Fruit fly (Drosophila melanogaster): Measurements from ENCODE around the gene CG34165.

CG34165 gene

DNA sequence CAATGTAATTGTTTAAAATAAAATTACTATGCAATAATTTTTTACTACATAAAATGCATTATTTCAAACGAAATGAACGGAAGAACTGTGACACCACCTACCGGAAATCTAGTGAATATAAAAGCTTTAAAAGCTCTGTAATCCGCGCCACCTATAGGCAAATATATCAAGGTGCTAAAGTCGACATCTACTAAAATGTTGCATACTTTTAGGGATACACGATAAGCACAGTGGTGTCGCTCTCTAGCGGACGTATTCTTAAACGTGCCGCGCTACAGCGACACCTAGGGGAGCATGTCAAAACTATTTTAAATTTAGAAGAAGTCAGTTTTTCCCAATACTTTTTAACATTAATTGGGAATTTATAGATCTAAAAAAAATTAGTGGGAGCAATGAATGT lies 7.4 kb upstream of the CG34165 start (continued):
- TF ChIP-seq mam (GFP tag; optimal IDR thresholded peaks at IDR 0.05) (peak; percentile 69), nerfin-1 (tag; optimal IDR thresholded peaks at IDR 0.05) (peak; percentile 27), NC2β (GFP tag; optimal IDR thresholded peaks at IDR 0.05) (peak; percentile 75), CG16779 (GFP tag; IDR thresholded peaks at IDR 0.05) (peak; percentile 59; the same call in 1 of the 2 replicates), trem (tag; optimal IDR thresholded peaks at IDR 0.05) (peak; percentile 68), Dfd (GFP tag; optimal IDR thresholded peaks at IDR 0.05) (no peak), CG18262 (tag; optimal IDR thresholded peaks at IDR 0.05) (peak; percentile 71), CG30020 (tag; optimal IDR thresholded peaks at IDR 0.05) (no peak), zf30C (GFP tag; optimal IDR thresholded peaks at IDR 0.05) (no peak), ken (GFP tag; IDR thresholded peaks at IDR 0.05) (no peak; the same call in 2 of the 3 replicates), klu (GFP tag; IDR thresholded peaks at IDR 0.05) (0 out of 2 replicates have a peak, but pooled peaks have one; percentile 34), CG9437 (GFP tag; optimal IDR thresholded peaks at IDR 0.05) (no peak), disco-r (GFP tag; optimal IDR thresholded peaks at IDR 0.05) (peak; percentile 49), GATAe (GFP tag; conservative IDR thresholded peaks at IDR 0.05) (no peak), D (optimal IDR thresholded peaks at IDR 0.05) (no peak), D (GFP tag; optimal IDR thresholded peaks at IDR 0.05) (peak; percentile 43), lov (optimal IDR thresholded peaks at IDR 0.05) (no peak), lov (GFP tag; IDR thresholded peaks at IDR 0.05) (peak; percentile 73; the same call in 1 of the 3 replicates), CG12942 (GFP tag; optimal IDR thresholded peaks at IDR 0.05) (peak; percentile 37), CG7786 (GFP tag; optimal IDR thresholded peaks at IDR 0.05) (peak; percentile 36), CG9609 (GFP tag; optimal IDR thresholded peaks at IDR 0.05) (peak; percentile 51), CG2116 (GFP tag; optimal IDR thresholded peaks at IDR 0.05) (peak; percentile 20), Ptx1 (GFP tag; IDR thresholded peaks at IDR 0.05) (peak; percentile 84), tio (GFP tag; optimal IDR thresholded peaks at IDR 0.05) (peak; percentile 15), Dip2 (GFP tag; IDR thresholded peaks at IDR 0.05) (peak; percentile 60), CG10462 (GFP tag; optimal IDR thresholded peaks at IDR 0.05) (peak; percentile 36), sc (optimal IDR thresholded peaks at IDR 0.05) (no peak), sc (GFP tag; optimal IDR thresholded peaks at IDR 0.05) (no peak), CG12299 (tag; optimal IDR thresholded peaks at IDR 0.05) (no peak), CG11085 (GFP tag; IDR thresholded peaks at IDR 0.05) (peak; percentile 78), ham (GFP tag; IDR thresholded peaks at IDR 0.05) (no peak), CG9876 (GFP tag; optimal IDR thresholded peaks at IDR 0.05) (peak; percentile 31), Lhr (GFP tag; optimal IDR thresholded peaks at IDR 0.05) (peak; percentile 90), hbn (GFP tag; IDR thresholded peaks at IDR 0.05; ENCODE audit: partially characterized antibody) (no peak), ash1 (GFP tag; optimal IDR thresholded peaks at IDR 0.05) (no peak), CG17186 (GFP tag; optimal IDR thresholded peaks at IDR 0.05) (peak; percentile 42), NK7.1 (GFP tag; optimal IDR thresholded peaks at IDR 0.05) (peak; percentile 59), twi (tag; optimal IDR thresholded peaks at IDR 0.05) (peak; percentile 48), CG6689 (GFP tag; IDR thresholded peaks at IDR 0.05) (peak; percentile 66), CG15073 (GFP tag; optimal IDR thresholded peaks at IDR 0.05) (peak; percentile 21), btn (GFP tag; optimal IDR thresholded peaks at IDR 0.05) (peak; percentile 70), D19B (GFP tag; optimal IDR thresholded peaks at IDR 0.05) (peak; percentile 4), CG2202 (tag; optimal IDR thresholded peaks at IDR 0.05) (no peak), pb (GFP tag; optimal IDR thresholded peaks at IDR 0.05) (peak; percentile 74), CTCF (GFP tag; optimal IDR thresholded peaks at IDR 0.05) (peak; percentile 100), dati (GFP tag; IDR thresholded peaks at IDR 0.05) (no peak), CG1024 (GFP tag; IDR thresholded peaks at IDR 0.05) (peak; percentile 64), hth (optimal IDR thresholded peaks at IDR 0.05) (no peak), Nf-YB (GFP tag; optimal IDR thresholded peaks at IDR 0.05) (no peak), CG6654 (GFP tag; optimal IDR thresholded peaks at IDR 0.05) (peak; percentile 37), CG42726 (GFP tag; IDR thresholded peaks at IDR 0.05; ENCODE audit: partially characterized antibody) (no peak), ro (GFP tag; IDR thresholded peaks at IDR 0.05) (no peak; the same call in none of the 2 replicates), CG5180 (GFP tag; optimal IDR thresholded peaks at IDR 0.05) (peak; percentile 31)

All from whole organism, embryonic.